Worm (Caenorhabditis elegans): ENCODE results near the gene str-170.

- TF ChIP-seq mep-1 (tag; optimal IDR thresholded peaks at IDR 0.05): no peak
- no peak for TF ChIP-seq pha-4 (tag; optimal IDR thresholded peaks at IDR 0.05)
- no peak for TF ChIP-seq nhr-237 (tag; optimal IDR thresholded peaks at IDR 0.05)
- no peak for TF ChIP-seq blmp-1 (tag; optimal IDR thresholded peaks at IDR 0.05)
- TF ChIP-seq unc-39 (tag; optimal IDR thresholded peaks at IDR 0.05): no peak
- no peak for TF ChIP-seq nhr-28 (tag; optimal IDR thresholded peaks at IDR 0.05)
- TF ChIP-seq drap-1 (GFP tag; optimal IDR thresholded peaks at IDR 0.05): no peak
- no peak for TF ChIP-seq zip-8 (tag; optimal IDR thresholded peaks at IDR 0.05)
- TF ChIP-seq lsy-2 (tag; optimal IDR thresholded peaks at IDR 0.05): no peak
- TF ChIP-seq mls-2 (tag; optimal IDR thresholded peaks at IDR 0.05): no peak
- TF ChIP-seq snpc-4 (tag; optimal IDR thresholded peaks at IDR 0.05): no peak
- TF ChIP-seq unc-62 (GFP tag; optimal IDR thresholded peaks at IDR 0.05): no peak
Measured at ce11 chrIV:4867610-4868009, 9.6 kb upstream of the str-170 start, which contains the start of gene str-172.
